Fruit fly (Drosophila melanogaster): ENCODE measurements around the gene ctrip.

The ctrip gene

dm6 chr3R:4846787-4847186 lies 34.9 kb upstream of the ctrip start (continued):
- no peak for TF ChIP-seq dm (GFP tag; optimal IDR thresholded peaks at IDR 0.05)
- peak; percentile 29 for TF ChIP-seq Xbp1 (GFP tag; optimal IDR thresholded peaks at IDR 0.05)
- TF ChIP-seq CG17186 (GFP tag; optimal IDR thresholded peaks at IDR 0.05), result no peak
- TF ChIP-seq CG30403 (GFP tag; optimal IDR thresholded peaks at IDR 0.05), result peak; percentile 39
- no peak for TF ChIP-seq run (tag; optimal IDR thresholded peaks at IDR 0.05)
- peak; percentile 55 for TF ChIP-seq CG15601 (tag; optimal IDR thresholded peaks at IDR 0.05)
- TF ChIP-seq CG17328 (GFP tag; IDR thresholded peaks at IDR 0.05), result peak; percentile 60; the same call in 1 of the 2 replicates
- peak; percentile 55 for TF ChIP-seq CG10274 (GFP tag; optimal IDR thresholded peaks at IDR 0.05)
- TF ChIP-seq CG11723 (GFP tag; optimal IDR thresholded peaks at IDR 0.05), result no peak
- TF ChIP-seq Lim3 (GFP tag; IDR thresholded peaks at IDR 0.05), result no peak
- TF ChIP-seq Eip74EF (GFP tag; optimal IDR thresholded peaks at IDR 0.05), result no peak
- TF ChIP-seq knrl (GFP tag; IDR thresholded peaks at IDR 0.05; ENCODE audit: partially characterized antibody), result no peak
- no peak for TF ChIP-seq CG34376 (GFP tag; optimal IDR thresholded peaks at IDR 0.05)
- TF ChIP-seq CG6654 (GFP tag; optimal IDR thresholded peaks at IDR 0.05), result peak; percentile 2
- TF ChIP-seq CG11247 (GFP tag; IDR thresholded peaks at IDR 0.05), result no peak
- no peak for TF ChIP-seq NC2α (GFP tag; optimal IDR thresholded peaks at IDR 0.05)
- TF ChIP-seq onecut (GFP tag; IDR thresholded peaks at IDR 0.05), result peak; percentile 36; the same call in 1 of the 2 replicates
- peak; percentile 9 for TF ChIP-seq CG13775 (GFP tag; optimal IDR thresholded peaks at IDR 0.05)
- no peak for TF ChIP-seq sens-2 (GFP tag; IDR thresholded peaks at IDR 0.05)
- TF ChIP-seq CG17829 (tag; optimal IDR thresholded peaks at IDR 0.05), result peak; percentile 55
- TF ChIP-seq gcm2 (GFP tag; optimal IDR thresholded peaks at IDR 0.05), result no peak
- no peak for TF ChIP-seq chinmo (GFP tag; IDR thresholded peaks at IDR 0.05; ENCODE audit: partially characterized antibody)
- peak; percentile 37 for TF ChIP-seq CG2875 (GFP tag; optimal IDR thresholded peaks at IDR 0.05)
- peak; percentile 23 for TF ChIP-seq lilli (GFP tag; optimal IDR thresholded peaks at IDR 0.05)
- peak; percentile 60 for TF ChIP-seq Spps (tag; optimal IDR thresholded peaks at IDR 0.05)
- TF ChIP-seq grau (tag; optimal IDR thresholded peaks at IDR 0.05), result no peak
- 0 out of 2 replicates have a peak, but pooled peaks have one; percentile 25 for TF ChIP-seq Oaz (GFP tag; IDR thresholded peaks at IDR 0.05)
- TF ChIP-seq Antp (GFP tag; optimal IDR thresholded peaks at IDR 0.05), result peak; percentile 41
- TF ChIP-seq Atf3 (GFP tag; optimal IDR thresholded peaks at IDR 0.05), result no peak
- TF ChIP-seq Optix (GFP tag; IDR thresholded peaks at IDR 0.05), result peak; percentile 48; the same call in 2 of the 3 replicates
- peak; percentile 60 for TF ChIP-seq fd96Cb (tag; optimal IDR thresholded peaks at IDR 0.05)
- no peak for TF ChIP-seq usp (GFP tag; optimal IDR thresholded peaks at IDR 0.05)
- TF ChIP-seq sna (GFP tag; IDR thresholded peaks at IDR 0.05; ENCODE audit: partially characterized antibody), result no peak
- peak; percentile 47; the same call in 1 of the 2 replicates for TF ChIP-seq peb (GFP tag; IDR thresholded peaks at IDR 0.05)
- TF ChIP-seq CG17802 (tag; optimal IDR thresholded peaks at IDR 0.05), result peak; percentile 32
- peak; percentile 53 for TF ChIP-seq CoRest (tag; optimal IDR thresholded peaks at IDR 0.05)
- TF ChIP-seq CG7786 (GFP tag; optimal IDR thresholded peaks at IDR 0.05), result peak; percentile 10
- TF ChIP-seq CG18476 (GFP tag; optimal IDR thresholded peaks at IDR 0.05), result no peak
- peak; percentile 77 for TF ChIP-seq CG2712 (tag; optimal IDR thresholded peaks at IDR 0.05)
- no peak for TF ChIP-seq gt (GFP tag; IDR thresholded peaks at IDR 0.05)
- peak; percentile 82 for TF ChIP-seq Abd-B (GFP tag; optimal IDR thresholded peaks at IDR 0.05)
- TF ChIP-seq CG7372 (GFP tag; IDR thresholded peaks at IDR 0.05), result no peak
- TF ChIP-seq amos (GFP tag; IDR thresholded peaks at IDR 0.05; ENCODE audit: partially characterized antibody), result no peak
- peak; percentile 15 for TF ChIP-seq CG15696 (tag; optimal IDR thresholded peaks at IDR 0.05)
- no peak for TF ChIP-seq CG1024 (GFP tag; IDR thresholded peaks at IDR 0.05)
- TF ChIP-seq bsh (GFP tag; optimal IDR thresholded peaks at IDR 0.05), result peak in 1 of 2 experiments; percentile 79
- peak; percentile 54; the same call in 1 of the 3 replicates for TF ChIP-seq CG11093 (GFP tag; IDR thresholded peaks at IDR 0.05)
- TF ChIP-seq HLH3B (GFP tag; IDR thresholded peaks at IDR 0.05), result peak; percentile 58
- peak; percentile 48 for TF ChIP-seq Ptx1 (GFP tag; IDR thresholded peaks at IDR 0.05)
- peak; percentile 10 for TF ChIP-seq CG9437 (GFP tag; optimal IDR thresholded peaks at IDR 0.05)
- TF ChIP-seq CG6689 (GFP tag; IDR thresholded peaks at IDR 0.05), result peak; percentile 55
